Worm (Caenorhabditis elegans): ENCODE measurements around the gene F25E5.1.
A peak's percentile ranks its signal among the peaks of the same experiment; 100 is the strongest.

The F25E5.1 gene

ce11 chrV:7520077-7520476 lies 54.4 kb downstream of the F25E5.1 start, which contains the start of gene srb-19:
TSS of gene srb-19 (minus strand) at chrV:7520177.
- TF ChIP-seq nhr-20 (tag; optimal IDR thresholded peaks at IDR 0.05) (no peak), fkh-8 (tag; optimal IDR thresholded peaks at IDR 0.05) (peak; percentile 1), nhr-71 (tag; optimal IDR thresholded peaks at IDR 0.05) (peak; percentile 26)

All from whole organism, L1 larva.